Worm (Caenorhabditis elegans): Measurements from ENCODE around the gene acl-7.

acl-7 gene

DNA sequence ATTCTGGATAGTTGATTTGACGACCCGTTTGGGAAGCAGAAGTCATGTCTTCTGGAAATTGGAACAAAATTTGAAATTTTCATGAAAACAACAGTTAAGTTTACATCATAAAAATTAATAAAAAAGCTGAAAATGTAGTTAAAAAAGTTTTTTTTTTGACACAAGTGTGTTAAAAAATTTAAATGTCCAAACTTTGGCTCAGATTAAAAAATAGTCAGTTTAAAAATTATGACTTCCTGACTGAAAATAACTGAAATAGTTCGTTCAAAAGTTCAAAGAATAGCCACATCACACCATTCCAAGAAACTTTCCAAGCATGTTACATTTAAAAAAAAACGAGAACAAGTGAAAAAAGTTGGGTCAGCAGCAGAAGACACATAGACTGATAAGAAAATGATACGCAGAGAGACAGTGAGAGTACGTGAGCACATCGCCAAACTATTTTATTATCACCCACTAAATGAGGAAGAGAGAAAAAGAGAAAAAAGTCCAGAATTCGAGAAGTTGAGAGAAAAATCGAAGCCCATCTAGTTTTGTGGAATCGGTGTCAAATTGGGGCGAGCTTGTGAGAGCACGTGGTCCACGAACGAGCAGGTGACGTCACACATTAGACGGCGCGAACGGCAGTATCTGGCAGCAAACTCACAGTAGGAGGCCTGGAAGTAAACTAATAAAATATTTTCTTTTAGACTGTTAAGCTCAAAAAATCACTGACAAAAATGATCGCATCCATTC lies at the start of gene acl-7:
Gene acl-7 (minus strand): TSS at position 51 of the 735 bp plus-strand sequence.
- TF ChIP-seq bed-3 (GFP tag; optimal IDR thresholded peaks at IDR 0.05), result no peak
- TF ChIP-seq nhr-2 (tag; optimal IDR thresholded peaks at IDR 0.05), result no peak
- no peak for TF ChIP-seq lin-32 (GFP tag; optimal IDR thresholded peaks at IDR 0.05)
- TF ChIP-seq lsy-2 (tag; optimal IDR thresholded peaks at IDR 0.05), result no peak
- TF ChIP-seq pha-4 (tag; optimal IDR thresholded peaks at IDR 0.05), result no peak
- no peak for TF ChIP-seq ceh-83 (GFP tag; optimal IDR thresholded peaks at IDR 0.05)
- no peak for TF ChIP-seq snpc-4 (tag; optimal IDR thresholded peaks at IDR 0.05)
- TF ChIP-seq sem-2 (GFP tag; optimal IDR thresholded peaks at IDR 0.05), result no peak
- TF ChIP-seq ztf-11 (tag; optimal IDR thresholded peaks at IDR 0.05), result no peak
- no peak for TF ChIP-seq unc-39 (tag; optimal IDR thresholded peaks at IDR 0.05)
- TF ChIP-seq mab-5 (tag; optimal IDR thresholded peaks at IDR 0.05), result no peak
- TF ChIP-seq sptf-1 (tag; optimal IDR thresholded peaks at IDR 0.05), result no peak
- no peak for TF ChIP-seq ces-1 (GFP tag; optimal IDR thresholded peaks at IDR 0.05)

DNA sequence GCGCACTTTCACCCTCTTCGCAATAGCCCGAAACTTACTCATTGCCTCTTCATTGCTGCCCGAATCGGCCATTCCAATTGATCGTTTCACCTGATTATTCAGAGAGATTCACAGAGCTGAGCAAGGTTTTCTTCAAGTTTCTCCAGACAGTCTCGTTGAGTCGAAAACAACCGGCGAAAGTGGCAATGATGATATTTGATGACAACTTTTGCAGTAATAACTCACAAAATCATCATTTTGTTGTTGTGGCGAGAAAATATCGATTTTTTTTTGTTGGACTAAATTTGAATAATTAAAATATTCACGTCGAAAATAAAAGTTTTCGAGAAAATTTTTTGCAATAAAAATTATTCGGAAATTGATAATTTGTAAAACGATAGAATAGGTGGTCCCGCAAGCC lies 49.3 kb upstream of the acl-7 start, which contains the start of gene snf-5:
Gene snf-5 (minus strand): TSS at position 182 of the 400 bp plus-strand sequence.
- no peak for TF ChIP-seq M03D4.4 (tag; optimal IDR thresholded peaks at IDR 0.05)
- no peak for TF ChIP-seq ceh-43 (GFP tag; optimal IDR thresholded peaks at IDR 0.05)
- no peak for TF ChIP-seq unc-39 (tag; optimal IDR thresholded peaks at IDR 0.05)
- TF ChIP-seq elt-3 (tag; optimal IDR thresholded peaks at IDR 0.05), result no peak
- TF ChIP-seq drap-1 (GFP tag; optimal IDR thresholded peaks at IDR 0.05), result no peak
- no peak for TF ChIP-seq ham-2 (GFP tag; optimal IDR thresholded peaks at IDR 0.05)
- no peak for TF ChIP-seq blmp-1 (tag; optimal IDR thresholded peaks at IDR 0.05)
- TF ChIP-seq mls-2 (tag; optimal IDR thresholded peaks at IDR 0.05), result no peak
- TF ChIP-seq ces-1 (GFP tag; optimal IDR thresholded peaks at IDR 0.05), result no peak
- no peak for TF ChIP-seq cnd-1 (tag; optimal IDR thresholded peaks at IDR 0.05)

DNA sequence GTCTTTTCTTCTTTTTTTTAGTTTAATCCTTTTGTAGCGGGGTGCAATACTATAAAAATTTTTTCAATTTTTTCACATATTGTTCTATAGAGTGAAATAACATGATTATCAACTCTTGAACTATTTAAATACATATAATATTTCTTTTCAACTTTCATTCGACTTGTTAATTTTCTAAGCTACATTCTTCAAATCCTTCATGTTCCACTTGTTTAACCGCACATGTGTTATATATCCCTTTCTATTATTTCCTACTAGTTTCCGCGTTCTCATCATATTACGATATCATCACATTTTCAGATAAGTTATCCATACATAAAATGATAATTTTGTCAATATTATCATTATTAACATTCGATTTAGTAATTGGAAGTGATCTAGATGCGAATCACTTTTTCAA lies 39.6 kb upstream of the acl-7 start, which contains the start of gene Y46G5A.29:
Gene Y46G5A.29 (plus strand): TSS at position 301 of the 400 bp plus-strand sequence.
- TF ChIP-seq ztf-11 (tag; optimal IDR thresholded peaks at IDR 0.05), result no peak
- no peak for TF ChIP-seq lin-13 (tag; optimal IDR thresholded peaks at IDR 0.05)
- TF ChIP-seq tbx-8 (GFP tag; optimal IDR thresholded peaks at IDR 0.05), result no peak
- TF ChIP-seq M03D4.4 (tag; optimal IDR thresholded peaks at IDR 0.05), result no peak
- TF ChIP-seq zip-8 (tag; optimal IDR thresholded peaks at IDR 0.05), result no peak
- TF ChIP-seq bed-3 (GFP tag; optimal IDR thresholded peaks at IDR 0.05), result no peak
- TF ChIP-seq ceh-39 (tag; optimal IDR thresholded peaks at IDR 0.05), result no peak
- no peak for TF ChIP-seq drap-1 (GFP tag; optimal IDR thresholded peaks at IDR 0.05)

DNA sequence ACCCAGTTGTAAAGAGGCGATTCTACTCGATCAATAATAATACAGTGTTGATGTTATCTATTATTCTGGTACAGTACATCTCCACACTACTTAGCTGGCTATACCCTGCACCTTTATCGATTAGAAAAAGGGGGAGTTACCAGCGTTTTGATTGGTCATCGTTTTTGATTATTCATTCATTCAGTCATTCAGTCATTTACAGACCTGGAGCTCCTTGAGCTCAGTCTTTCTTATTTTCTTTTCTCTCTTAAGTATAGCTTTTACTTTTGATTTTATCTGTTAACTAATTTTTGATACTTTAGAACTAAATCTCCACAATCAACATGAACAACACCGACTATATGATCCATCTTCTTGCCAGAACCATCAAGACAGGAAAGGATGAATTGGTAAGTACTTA lies 33.9 kb upstream of the acl-7 start, which contains the start of gene Y46G5A.28:
Gene Y46G5A.28 (plus strand): TSS at position 301 of the 400 bp plus-strand sequence.
- TF ChIP-seq snpc-4 (tag; optimal IDR thresholded peaks at IDR 0.05), result no peak
- no peak for TF ChIP-seq nhr-28 (tag; optimal IDR thresholded peaks at IDR 0.05)
- TF ChIP-seq sem-2 (GFP tag; optimal IDR thresholded peaks at IDR 0.05), result no peak
- no peak for TF ChIP-seq unc-39 (tag; optimal IDR thresholded peaks at IDR 0.05)
- no peak for TF ChIP-seq zip-8 (tag; optimal IDR thresholded peaks at IDR 0.05)
- TF ChIP-seq cnd-1 (tag; optimal IDR thresholded peaks at IDR 0.05), result no peak
- TF ChIP-seq nhr-237 (tag; optimal IDR thresholded peaks at IDR 0.05), result no peak
- no peak for TF ChIP-seq nhr-2 (tag; optimal IDR thresholded peaks at IDR 0.05)
- TF ChIP-seq flh-1 (GFP tag; optimal IDR thresholded peaks at IDR 0.05), result no peak
- TF ChIP-seq lsy-2 (tag; optimal IDR thresholded peaks at IDR 0.05), result no peak
- TF ChIP-seq mep-1 (tag; optimal IDR thresholded peaks at IDR 0.05), result no peak

DNA sequence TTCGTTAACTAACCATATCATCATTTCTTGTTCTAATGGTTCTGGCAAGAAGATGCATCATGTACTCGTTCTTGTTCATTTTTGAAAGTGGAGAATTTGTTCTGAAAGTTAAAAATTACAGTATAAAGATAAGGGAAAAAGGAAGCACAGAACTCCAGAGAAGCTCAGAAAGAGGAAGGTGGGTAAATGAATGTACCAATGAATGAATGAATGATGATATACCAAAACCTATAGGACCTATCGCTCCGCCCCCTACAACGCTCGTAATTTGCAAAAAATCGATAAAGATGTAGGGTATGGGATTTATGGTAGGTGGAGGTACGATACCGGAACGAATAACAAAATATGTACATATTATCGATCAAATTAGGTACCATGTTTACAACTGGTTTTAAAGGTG lies 31.5 kb upstream of the acl-7 start, which contains the start of gene pes-10:
Gene pes-10 (minus strand): TSS at position 101 of the 400 bp plus-strand sequence.
- TF ChIP-seq drap-1 (GFP tag; optimal IDR thresholded peaks at IDR 0.05) (no peak), ceh-43 (GFP tag; optimal IDR thresholded peaks at IDR 0.05) (no peak), elt-3 (tag; optimal IDR thresholded peaks at IDR 0.05) (no peak), flh-1 (GFP tag; optimal IDR thresholded peaks at IDR 0.05) (no peak), blmp-1 (tag; optimal IDR thresholded peaks at IDR 0.05) (no peak), ceh-39 (tag; optimal IDR thresholded peaks at IDR 0.05) (no peak), ham-2 (GFP tag; optimal IDR thresholded peaks at IDR 0.05) (no peak), lsy-2 (tag; optimal IDR thresholded peaks at IDR 0.05) (no peak), nhr-12 (tag; optimal IDR thresholded peaks at IDR 0.05) (no peak), elt-1 (tag; optimal IDR thresholded peaks at IDR 0.05; ENCODE audit: borderline replicate concordance, insufficient read depth) (no peak)

Measured in whole organism, mixed stage, embryonic.